Fruit fly (Drosophila melanogaster) whole organism, pupa: ENCODE measurements around the gene CG13454.

Experiments used
- CG34367 ChIP-seq: fragments of 200-800 bp; sonication (Bioruptor generic); optimal IDR thresholded peaks from 2 replicates; lab custom pipeline; 2018; ENCODE audit warnings: missing biosample characterization, mild to moderate bottlenecking, missing genetic modification characterization
- CG4496 ChIP-seq: fragments of 200-800 bp; sonication (Bioruptor generic); IDR thresholded peaks from 3 replicates; pipeline ENCODE4 v1.3.6; 2022; ENCODE audit warnings: missing biosample characterization, missing genetic modification characterization
- D1 ChIP-seq: fragments of 200-800 bp; sonication (Bioruptor generic); optimal IDR thresholded peaks from 2 replicates; lab custom pipeline; 2018; ENCODE audit warnings: missing biosample characterization, mild to moderate bottlenecking, missing genetic modification characterization, moderate library complexity
- EcR ChIP-seq: fragments of 200-800 bp; sonication (Bioruptor generic); optimal IDR thresholded peaks from 3 replicates; lab custom pipeline; 2019; ENCODE audit warnings: missing biosample characterization, missing genetic modification characterization, mild to moderate bottlenecking, moderate library complexity, missing genetic modification reagents
- Pif1A ChIP-seq: fragments of 200-800 bp; sonication (Bioruptor generic); optimal IDR thresholded peaks from 3 replicates; lab custom pipeline; 2016; ENCODE audit warnings: missing biosample characterization, missing genetic modification characterization
- Snoo ChIP-seq: fragments of 200-800 bp; sonication (Bioruptor generic); optimal IDR thresholded peaks from 3 replicates; lab custom pipeline; 2017; ENCODE audit warnings: missing biosample characterization, mild to moderate bottlenecking, missing genetic modification characterization, inconsistent platforms

DNA sequence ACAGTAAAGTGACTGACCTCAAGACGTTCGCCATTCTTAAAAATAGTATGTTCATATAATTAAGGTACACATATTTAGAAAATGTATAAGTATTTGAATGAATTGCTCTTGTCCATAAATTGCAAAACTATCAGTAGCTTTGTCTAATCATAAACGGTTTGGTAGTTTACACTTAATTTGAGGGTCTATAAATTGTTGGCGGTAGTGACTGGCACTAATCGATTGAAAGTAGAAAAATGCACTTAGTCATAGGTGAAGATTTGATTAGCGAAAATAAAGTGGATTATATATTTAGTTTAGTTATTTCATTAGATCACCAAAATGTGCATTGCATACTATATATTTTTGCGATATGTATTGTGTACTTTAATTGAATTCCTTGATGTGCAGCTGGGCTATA, 3.1 kb downstream of the CG13454 start:
- TF ChIP-seq Pif1A (GFP tag; lab: Kevin White, UChicago) (no peak), CG4496 (GFP tag; lab: Robert Waterston, UW) (no peak), Snoo (tag; lab: Kevin White, UChicago) (no peak), CG34367 (tag; lab: Kevin White, UChicago) (no peak), D1 (tag; lab: Kevin White, UChicago) (no peak), EcR (GFP tag; lab: Kevin White, UChicago) (no peak)
